Worm (Caenorhabditis elegans): ENCODE data around the gene srh-213.

The srh-213 gene

ce11 chrV:3594936-3595335 lies at the start of gene srh-213:
srh-213 (minus strand) TSS chrV:3595036.
- TF ChIP-seq cnd-1 (tag; optimal IDR thresholded peaks at IDR 0.05) (no peak), lin-13 (tag; optimal IDR thresholded peaks at IDR 0.05) (no peak), flh-1 (GFP tag; optimal IDR thresholded peaks at IDR 0.05) (no peak), nhr-237 (tag; optimal IDR thresholded peaks at IDR 0.05) (no peak), snpc-4 (tag; optimal IDR thresholded peaks at IDR 0.05) (no peak), mab-5 (tag; optimal IDR thresholded peaks at IDR 0.05) (no peak), zip-8 (tag; optimal IDR thresholded peaks at IDR 0.05) (no peak), elt-3 (tag; optimal IDR thresholded peaks at IDR 0.05) (no peak), unc-120 (tag; optimal IDR thresholded peaks at IDR 0.05; ENCODE audit: poor library complexity, severe bottlenecking) (no peak), sem-2 (GFP tag; optimal IDR thresholded peaks at IDR 0.05) (no peak), bed-3 (GFP tag; optimal IDR thresholded peaks at IDR 0.05) (no peak), tbx-8 (GFP tag; optimal IDR thresholded peaks at IDR 0.05) (no peak), nhr-12 (tag; optimal IDR thresholded peaks at IDR 0.05) (no peak), nhr-28 (tag; optimal IDR thresholded peaks at IDR 0.05) (no peak), ham-2 (GFP tag; optimal IDR thresholded peaks at IDR 0.05) (no peak), nhr-76 (tag; optimal IDR thresholded peaks at IDR 0.05) (no peak)

ce11 chrV:3644193-3644693 lies 49.4 kb upstream of the srh-213 start, which contains the start of gene F59B1.8:
F59B1.8 (minus strand) TSS chrV:3644243.
- TF ChIP-seq nhr-237 (tag; optimal IDR thresholded peaks at IDR 0.05) (no peak), sem-2 (GFP tag; optimal IDR thresholded peaks at IDR 0.05) (no peak), lin-32 (GFP tag; optimal IDR thresholded peaks at IDR 0.05) (no peak), zip-8 (tag; optimal IDR thresholded peaks at IDR 0.05) (peak; percentile 54), pha-4 (tag; optimal IDR thresholded peaks at IDR 0.05) (no peak), lin-13 (tag; optimal IDR thresholded peaks at IDR 0.05) (no peak), ceh-43 (GFP tag; optimal IDR thresholded peaks at IDR 0.05) (no peak), ceh-39 (tag; optimal IDR thresholded peaks at IDR 0.05) (no peak), sptf-1 (tag; optimal IDR thresholded peaks at IDR 0.05) (no peak), nhr-28 (tag; optimal IDR thresholded peaks at IDR 0.05) (no peak), nhr-2 (tag; optimal IDR thresholded peaks at IDR 0.05) (peak; percentile 45), blmp-1 (tag; optimal IDR thresholded peaks at IDR 0.05) (no peak), mep-1 (tag; optimal IDR thresholded peaks at IDR 0.05) (no peak), snpc-4 (tag; optimal IDR thresholded peaks at IDR 0.05) (no peak), M03D4.4 (tag; optimal IDR thresholded peaks at IDR 0.05) (no peak), ces-1 (GFP tag; optimal IDR thresholded peaks at IDR 0.05) (no peak), hlh-1 (tag; optimal IDR thresholded peaks at IDR 0.05) (no peak), unc-62 (GFP tag; optimal IDR thresholded peaks at IDR 0.05) (peak; percentile 2), mls-2 (tag; optimal IDR thresholded peaks at IDR 0.05) (no peak), cnd-1 (tag; optimal IDR thresholded peaks at IDR 0.05) (no peak)

ce11 chrV:3639873-3640272 lies 45.0 kb upstream of the srh-213 start:
- TF ChIP-seq ces-1 (GFP tag; optimal IDR thresholded peaks at IDR 0.05) (no peak), unc-120 (tag; optimal IDR thresholded peaks at IDR 0.05; ENCODE audit: poor library complexity, severe bottlenecking) (no peak), snpc-4 (tag; optimal IDR thresholded peaks at IDR 0.05) (no peak), ceh-83 (GFP tag; optimal IDR thresholded peaks at IDR 0.05) (no peak), nhr-12 (tag; optimal IDR thresholded peaks at IDR 0.05) (no peak), nhr-76 (tag; optimal IDR thresholded peaks at IDR 0.05) (no peak), unc-62 (GFP tag; optimal IDR thresholded peaks at IDR 0.05) (no peak), mls-2 (tag; optimal IDR thresholded peaks at IDR 0.05) (no peak), blmp-1 (tag; optimal IDR thresholded peaks at IDR 0.05) (no peak), mab-5 (tag; optimal IDR thresholded peaks at IDR 0.05) (no peak), mep-1 (tag; optimal IDR thresholded peaks at IDR 0.05) (no peak), ham-2 (GFP tag; optimal IDR thresholded peaks at IDR 0.05) (no peak), sptf-1 (tag; optimal IDR thresholded peaks at IDR 0.05) (no peak), nhr-237 (tag; optimal IDR thresholded peaks at IDR 0.05) (no peak), tbx-8 (GFP tag; optimal IDR thresholded peaks at IDR 0.05) (no peak), hlh-1 (tag; optimal IDR thresholded peaks at IDR 0.05) (no peak), zip-8 (tag; optimal IDR thresholded peaks at IDR 0.05) (no peak), pha-4 (tag; optimal IDR thresholded peaks at IDR 0.05) (no peak)

ce11 chrV:3637086-3637485 lies 42.2 kb upstream of the srh-213 start, which contains the start of gene srx-41:
srx-41 (minus strand) TSS chrV:3637186.
- no peak for TF ChIP-seq nhr-76 (tag; optimal IDR thresholded peaks at IDR 0.05)
- no peak for TF ChIP-seq zip-8 (tag; optimal IDR thresholded peaks at IDR 0.05)
- no peak for TF ChIP-seq ham-2 (GFP tag; optimal IDR thresholded peaks at IDR 0.05)
- TF ChIP-seq pha-4 (tag; optimal IDR thresholded peaks at IDR 0.05), result no peak
- TF ChIP-seq ztf-11 (tag; optimal IDR thresholded peaks at IDR 0.05), result no peak
- TF ChIP-seq nhr-28 (tag; optimal IDR thresholded peaks at IDR 0.05), result no peak
- no peak for TF ChIP-seq tbx-8 (GFP tag; optimal IDR thresholded peaks at IDR 0.05)
- TF ChIP-seq lin-32 (GFP tag; optimal IDR thresholded peaks at IDR 0.05), result no peak
- no peak for TF ChIP-seq ceh-43 (GFP tag; optimal IDR thresholded peaks at IDR 0.05)
- no peak for TF ChIP-seq ceh-39 (tag; optimal IDR thresholded peaks at IDR 0.05)
- no peak for TF ChIP-seq unc-120 (tag; optimal IDR thresholded peaks at IDR 0.05; ENCODE audit: poor library complexity, severe bottlenecking)

Measured in whole organism, mixed stage, embryonic.